Worm (Caenorhabditis elegans) whole organism, mixed stage, embryonic: ENCODE data around the gene F52E10.2.

Experiments used
- lsy-2 ChIP-seq: fragments of 150-350 bp; optimal IDR thresholded peaks from 2 replicates; lab custom pipeline; 2014; ENCODE audit warnings: missing biosample characterization, missing genetic modification characterization
- nhr-76 ChIP-seq: sonication (generic microtip); optimal IDR thresholded peaks from 2 replicates; lab custom pipeline; 2017; ENCODE audit warnings: missing biosample characterization, missing genetic modification characterization

DNA sequence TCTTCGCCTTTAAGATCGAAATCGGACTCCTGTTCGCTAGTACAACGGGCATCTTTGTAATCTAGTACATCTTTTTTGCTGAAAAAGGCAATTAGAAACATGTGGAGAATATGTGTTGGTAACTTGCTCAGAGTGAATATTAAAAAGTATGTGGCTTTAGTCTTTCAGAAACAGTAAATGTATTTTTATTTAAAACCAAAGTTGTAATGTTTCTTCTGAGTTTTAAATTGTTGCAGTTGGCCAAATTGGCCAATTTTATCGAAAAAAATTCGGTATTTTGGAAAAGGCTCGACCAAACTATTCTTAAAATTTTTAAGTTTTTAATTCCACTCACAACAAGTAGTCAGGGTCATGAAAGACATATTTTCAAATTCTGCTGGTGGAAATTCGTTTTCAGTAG lies at the start of gene F52E10.2:
- TF ChIP-seq nhr-76 (no peak), lsy-2 (no peak)
